Fruit fly (Drosophila melanogaster) S2 (cell line): ENCODE measurements around the gene CG14445.

Experiments
- CG8478 ChIP-seq: fragments of >200 bp; optimal IDR thresholded peaks from 2 replicates; lab custom pipeline; 2018
- CTCF ChIP-seq, 2 experiments: fragments of >200 bp; optimal IDR thresholded peaks; 2 replicates each; lab custom pipeline; 2018

- TF ChIP-seq CG8478 (no peak), CTCF (optimal IDR thresholded peaks at IDR 0.05; lab: Kevin White, UChicago) (no peak)
Observed at dm6 chrX:6198554-6198953, 38.6 kb upstream of the CG14445 start, which contains the start of gene CG32751.
